Worm (Caenorhabditis elegans): ENCODE results near the gene C07B5.2.
A peak's percentile ranks its signal among the peaks of the same experiment; 100 is the strongest.

C07B5.2 gene

ce11 chrX:9548890-9549289 is 31.9 kb upstream of the C07B5.2 start:
- TF ChIP-seq bed-3 (GFP tag; optimal IDR thresholded peaks at IDR 0.05) (no peak), flh-1 (GFP tag; optimal IDR thresholded peaks at IDR 0.05) (no peak), elt-1 (tag; optimal IDR thresholded peaks at IDR 0.05; ENCODE audit: borderline replicate concordance, insufficient read depth) (peak; percentile 70), blmp-1 (tag; optimal IDR thresholded peaks at IDR 0.05) (peak; percentile 88), mls-2 (tag; optimal IDR thresholded peaks at IDR 0.05) (no peak), ham-2 (GFP tag; optimal IDR thresholded peaks at IDR 0.05) (peak; percentile 32)

ce11 chrX:9548011-9548795 is 31.2 kb upstream of the C07B5.2 start:
- TF ChIP-seq unc-120 (tag; optimal IDR thresholded peaks at IDR 0.05; ENCODE audit: poor library complexity, severe bottlenecking) (no peak), sem-2 (GFP tag; optimal IDR thresholded peaks at IDR 0.05) (no peak), nhr-12 (tag; optimal IDR thresholded peaks at IDR 0.05) (no peak), lsy-2 (tag; optimal IDR thresholded peaks at IDR 0.05) (no peak), ceh-43 (GFP tag; optimal IDR thresholded peaks at IDR 0.05) (no peak), ztf-11 (tag; optimal IDR thresholded peaks at IDR 0.05) (no peak), blmp-1 (tag; optimal IDR thresholded peaks at IDR 0.05) (no peak), mep-1 (tag; optimal IDR thresholded peaks at IDR 0.05) (no peak), zip-8 (tag; optimal IDR thresholded peaks at IDR 0.05) (no peak), hlh-1 (tag; optimal IDR thresholded peaks at IDR 0.05) (no peak), nhr-237 (tag; optimal IDR thresholded peaks at IDR 0.05) (no peak), lin-32 (GFP tag; optimal IDR thresholded peaks at IDR 0.05) (no peak)

ce11 chrX:9547264-9547751 is 30.3 kb upstream of the C07B5.2 start:
- TF ChIP-seq unc-62 (GFP tag; optimal IDR thresholded peaks at IDR 0.05) (peak; percentile 82), snpc-4 (tag; optimal IDR thresholded peaks at IDR 0.05) (no peak)

- TF ChIP-seq unc-120 (tag; optimal IDR thresholded peaks at IDR 0.05; ENCODE audit: poor library complexity, severe bottlenecking) (peak; percentile 4), lin-13 (tag; optimal IDR thresholded peaks at IDR 0.05) (no peak), sptf-1 (tag; optimal IDR thresholded peaks at IDR 0.05) (no peak), tbx-8 (GFP tag; optimal IDR thresholded peaks at IDR 0.05) (no peak), zip-8 (tag; optimal IDR thresholded peaks at IDR 0.05) (no peak), unc-62 (GFP tag; optimal IDR thresholded peaks at IDR 0.05) (no peak), lsy-2 (tag; optimal IDR thresholded peaks at IDR 0.05) (no peak)
These were observed 29.6 kb upstream of the C07B5.2 start for ce11 chrX:9546640-9547039.

- TF ChIP-seq nhr-76 (tag; optimal IDR thresholded peaks at IDR 0.05) (no peak), nhr-237 (tag; optimal IDR thresholded peaks at IDR 0.05) (no peak), nhr-12 (tag; optimal IDR thresholded peaks at IDR 0.05) (no peak), pha-4 (tag; optimal IDR thresholded peaks at IDR 0.05) (no peak), ces-1 (GFP tag; optimal IDR thresholded peaks at IDR 0.05) (no peak), ceh-39 (tag; optimal IDR thresholded peaks at IDR 0.05) (no peak), unc-62 (GFP tag; optimal IDR thresholded peaks at IDR 0.05) (peak; percentile 25), hlh-1 (tag; optimal IDR thresholded peaks at IDR 0.05) (peak; percentile 17), cnd-1 (tag; optimal IDR thresholded peaks at IDR 0.05) (no peak), sptf-1 (tag; optimal IDR thresholded peaks at IDR 0.05) (no peak), lsy-2 (tag; optimal IDR thresholded peaks at IDR 0.05) (no peak)
These were observed 27.4 kb upstream of the C07B5.2 start for ce11 chrX:9544405-9544804.

- TF ChIP-seq snpc-4 (tag; optimal IDR thresholded peaks at IDR 0.05) (no peak), nhr-28 (tag; optimal IDR thresholded peaks at IDR 0.05) (no peak), tbx-8 (GFP tag; optimal IDR thresholded peaks at IDR 0.05) (no peak), zip-8 (tag; optimal IDR thresholded peaks at IDR 0.05) (no peak), unc-120 (tag; optimal IDR thresholded peaks at IDR 0.05; ENCODE audit: poor library complexity, severe bottlenecking) (no peak), cnd-1 (tag; optimal IDR thresholded peaks at IDR 0.05) (no peak), unc-62 (GFP tag; optimal IDR thresholded peaks at IDR 0.05) (no peak), ceh-39 (tag; optimal IDR thresholded peaks at IDR 0.05) (no peak), lin-32 (GFP tag; optimal IDR thresholded peaks at IDR 0.05) (no peak), sem-2 (GFP tag; optimal IDR thresholded peaks at IDR 0.05) (no peak), sptf-1 (tag; optimal IDR thresholded peaks at IDR 0.05) (no peak), hlh-1 (tag; optimal IDR thresholded peaks at IDR 0.05) (no peak), mab-5 (tag; optimal IDR thresholded peaks at IDR 0.05) (no peak), ceh-83 (GFP tag; optimal IDR thresholded peaks at IDR 0.05) (no peak), lin-13 (tag; optimal IDR thresholded peaks at IDR 0.05) (no peak)
These were observed 26.3 kb upstream of the C07B5.2 start, which contains the start of gene F49E2.5 for ce11 chrX:9543352-9543751. F49E2.5 (plus strand) TSS chrX:9543652.

All from whole organism, mixed stage, embryonic.